Worm (Caenorhabditis elegans): ENCODE data around the gene F58B4.6.

ce11 chrV:10890980-10891379 lies 33.9 kb upstream of the F58B4.6 start, which contains the start of gene F32D8.12:
- TF ChIP-seq aly-2 (tag; optimal IDR thresholded peaks at IDR 0.05) (no peak), elt-1 (tag; optimal IDR thresholded peaks at IDR 0.05) (no peak), ama-1 (optimal IDR thresholded peaks at IDR 0.05) (no peak), nhr-11 (tag; optimal IDR thresholded peaks at IDR 0.05) (no peak), egl-5 (tag; optimal IDR thresholded peaks at IDR 0.05) (no peak), zag-1 (tag; optimal IDR thresholded peaks at IDR 0.05) (no peak), daf-12 (tag; optimal IDR thresholded peaks at IDR 0.05) (no peak), snpc-4 (tag; optimal IDR thresholded peaks at IDR 0.05) (no peak)
